Fruit fly (Drosophila melanogaster) whole organism, pupa: Measurements from ENCODE around the gene slx1.

Source experiments
- CG13204 ChIP-seq: fragments of 200-800 bp; sonication (Bioruptor generic); optimal IDR thresholded peaks from 2 replicates; lab custom pipeline; 2018; ENCODE audit warnings: missing biosample characterization, mild to moderate bottlenecking, missing genetic modification characterization, moderate library complexity
- CG9948 ChIP-seq: fragments of 200-800 bp; sonication (Bioruptor generic); optimal IDR thresholded peaks from 2 replicates; lab custom pipeline; 2018; ENCODE audit warnings: missing biosample characterization, mild to moderate bottlenecking, missing genetic modification characterization, moderate library complexity
- EcR ChIP-seq: fragments of 200-800 bp; sonication (Bioruptor generic); optimal IDR thresholded peaks from 3 replicates; lab custom pipeline; 2019; ENCODE audit warnings: missing biosample characterization, missing genetic modification characterization, mild to moderate bottlenecking, moderate library complexity, missing genetic modification reagents
- Pif1A ChIP-seq: fragments of 200-800 bp; sonication (Bioruptor generic); optimal IDR thresholded peaks from 3 replicates; lab custom pipeline; 2016; ENCODE audit warnings: missing biosample characterization, missing genetic modification characterization
- Pif1B ChIP-seq: fragments of 200-800 bp; sonication (Bioruptor generic); optimal IDR thresholded peaks from 3 replicates; lab custom pipeline; 2016; ENCODE audit warnings: missing biosample characterization, missing genetic modification characterization
- Snoo ChIP-seq: fragments of 200-800 bp; sonication (Bioruptor generic); optimal IDR thresholded peaks from 3 replicates; lab custom pipeline; 2017; ENCODE audit warnings: missing biosample characterization, mild to moderate bottlenecking, missing genetic modification characterization, inconsistent platforms
- gl ChIP-seq: fragments of 200-800 bp; sonication (Bioruptor generic); optimal IDR thresholded peaks from 2 replicates; lab custom pipeline; 2018; ENCODE audit warnings: missing biosample characterization, mild to moderate bottlenecking, missing genetic modification characterization
- rn ChIP-seq: fragments of 200-800 bp; sonication (Bioruptor generic); IDR thresholded peaks from 2 replicates; pipeline ENCODE4 v1.3.6; 2022; ENCODE audit warnings: missing biosample characterization, missing genetic modification characterization

DNA sequence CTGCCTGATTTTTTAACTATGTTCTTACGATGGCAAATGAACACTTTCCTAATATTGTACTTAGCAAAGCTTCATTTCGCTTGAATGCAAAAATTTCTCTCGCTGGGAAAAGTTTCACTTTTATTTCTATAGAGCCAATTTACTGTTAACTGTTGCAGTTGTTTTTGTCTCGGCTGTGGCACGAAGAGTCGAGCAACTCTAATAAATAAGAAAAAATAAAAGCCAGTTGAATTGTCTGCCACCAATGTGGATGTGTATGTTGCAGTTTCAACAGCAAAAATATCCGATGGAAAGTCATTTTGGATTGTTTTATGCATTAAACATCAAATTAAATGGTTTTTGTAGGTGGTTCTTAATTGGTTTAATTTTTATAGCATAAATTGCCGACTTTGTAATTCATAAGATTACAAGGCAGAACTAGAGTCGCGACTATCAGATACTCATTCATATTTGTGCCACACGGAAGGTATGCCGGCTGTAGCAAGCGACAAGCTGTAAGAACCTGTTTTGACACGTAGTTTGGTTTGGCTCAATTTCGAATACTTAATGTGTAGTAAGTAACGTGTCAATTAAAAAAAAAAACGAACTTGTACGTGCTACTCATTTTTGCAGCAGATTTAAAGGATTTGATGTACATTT, 24.4 kb downstream of the slx1 start:
- TF ChIP-seq CG13204 (GFP tag; lab: Kevin White, UChicago) (no peak), rn (GFP tag; lab: Robert Waterston, UW) (no peak), EcR (GFP tag; lab: Kevin White, UChicago) (no peak), Pif1B (GFP tag; lab: Kevin White, UChicago) (no peak), gl (tag; lab: Kevin White, UChicago) (no peak), Snoo (no peak), CG9948 (tag; lab: Kevin White, UChicago) (no peak), Pif1A (GFP tag; lab: Kevin White, UChicago) (no peak)
